Worm (Caenorhabditis elegans) whole organism, L4 larva: ENCODE results near the gene C52G5.3.

ENCODE experiments used
- D1046.2 ChIP-seq: fragments of 200-800 bp; sonication (Bioruptor generic); IDR thresholded peaks from 2 replicates; pipeline ENCODE4 v1.3.6; 2022; ENCODE audit warnings: missing genetic modification characterization, missing compliant biosample characterization
- F37D6.2 ChIP-seq: sonication (generic microtip); optimal IDR thresholded peaks from 2 replicates; lab custom pipeline; 2016; ENCODE audit warnings: mild to moderate bottlenecking, missing genetic modification characterization, missing compliant biosample characterization
- F49E8.2 ChIP-seq: sonication (generic microtip); optimal IDR thresholded peaks from 2 replicates; lab custom pipeline; 2016; ENCODE audit warnings: missing compliant biosample characterization, mild to moderate bottlenecking, missing genetic modification characterization, borderline replicate concordance
- T20F7.1 ChIP-seq: fragments of 200-800 bp; sonication (Bioruptor generic); optimal IDR thresholded peaks from 2 replicates; lab custom pipeline; 2018; ENCODE audit warnings: mild to moderate bottlenecking, missing genetic modification characterization, missing compliant biosample characterization
- Y48G9A.11 ChIP-seq: fragments of 200-800 bp; sonication (Bioruptor generic); IDR thresholded peaks from 2 replicates; pipeline ENCODE4 v1.3.6; 2022; ENCODE audit warnings: missing genetic modification reagents, missing genetic modification characterization, missing compliant biosample characterization
- Y75B8A.6 ChIP-seq: fragments of 200-800 bp; sonication (Bioruptor generic); IDR thresholded peaks from 2 replicates; pipeline ENCODE4 v1.3.6; 2022; ENCODE audit warnings: missing genetic modification reagents, missing genetic modification characterization, missing compliant biosample characterization
- ZK337.2 ChIP-seq: fragments of 200-800 bp; sonication (Bioruptor generic); IDR thresholded peaks from 2 replicates; pipeline ENCODE4 v1.3.6; 2022; ENCODE audit warnings: missing genetic modification reagents, missing genetic modification characterization, missing compliant biosample characterization
- ZK546.5 ChIP-seq, 2 experiments: sonication (generic microtip); optimal IDR thresholded peaks; 2 replicates each; lab custom pipeline; 2017; ENCODE audit warnings: missing biosample characterization in 2 of 2, missing genetic modification characterization in 2 of 2
- aha-1 ChIP-seq: fragments of 150-350 bp; peaks from one replicate; lab custom pipeline; 2014; ENCODE audit warnings: missing biosample characterization, missing genetic modification characterization
- ama-1 ChIP-seq: fragments of 150-350 bp; optimal IDR thresholded peaks from 2 replicates; lab custom pipeline; 2014; ENCODE audit warnings: inconsistent platforms, mixed read lengths
- arid-1 ChIP-seq: fragments of 200-800 bp; sonication (Bioruptor generic); conservative IDR thresholded peaks from 2 replicates; pipeline ENCODE4 v1.3.6; 2022; ENCODE audit warnings: missing genetic modification reagents, missing genetic modification characterization, missing compliant biosample characterization
- ceh-44 ChIP-seq: fragments of 200-800 bp; sonication (Bioruptor generic); IDR thresholded peaks from 2 replicates; pipeline ENCODE4 v1.3.6; 2022; ENCODE audit warnings: missing genetic modification reagents, missing genetic modification characterization, missing compliant biosample characterization
- daf-19 ChIP-seq: fragments of 200-800 bp; sonication (Bioruptor generic); conservative IDR thresholded peaks from 2 replicates; pipeline ENCODE4 v1.3.6; 2022; ENCODE audit warnings: missing genetic modification characterization, missing compliant biosample characterization
- dmd-9 ChIP-seq: fragments of 200-800 bp; sonication (Bioruptor generic); IDR thresholded peaks from 2 replicates; pipeline ENCODE4 v1.3.6; 2022; ENCODE audit warnings: missing genetic modification reagents, missing genetic modification characterization, missing compliant biosample characterization
- duxl-1 ChIP-seq: sonication (generic microtip); optimal IDR thresholded peaks from 2 replicates; lab custom pipeline; 2016; ENCODE audit warnings: mild to moderate bottlenecking, missing genetic modification characterization, moderate library complexity, missing compliant biosample characterization; ENCODE audit not compliant: poor library complexity
- dve-1 ChIP-seq: sonication (generic microtip); optimal IDR thresholded peaks from 2 replicates; lab custom pipeline; 2017; ENCODE audit warnings: antibody characterized with exemption, mild to moderate bottlenecking, missing genetic modification characterization, missing compliant biosample characterization; ENCODE audit not compliant: insufficient read depth
- egl-27 ChIP-seq: sonication (generic microtip); optimal IDR thresholded peaks from 3 replicates; lab custom pipeline; 2017; ENCODE audit warnings: missing biosample characterization, missing genetic modification reagents, missing genetic modification characterization
- gei-8 ChIP-seq: fragments of 200-800 bp; sonication (Bioruptor generic); optimal IDR thresholded peaks from 2 replicates; lab custom pipeline; 2018; ENCODE audit warnings: mild to moderate bottlenecking, missing genetic modification characterization, missing compliant biosample characterization
- hlh-11 ChIP-seq: fragments of 200-800 bp; sonication (Bioruptor generic); optimal IDR thresholded peaks from 2 replicates; lab custom pipeline; 2018; ENCODE audit warnings: mild to moderate bottlenecking, missing genetic modification characterization, missing compliant biosample characterization
- hlh-30 ChIP-seq: sonication (generic microtip); optimal IDR thresholded peaks from 2 replicates; lab custom pipeline; 2017; ENCODE audit warnings: antibody characterized with exemption, mild to moderate bottlenecking, missing genetic modification characterization, missing compliant biosample characterization; ENCODE audit not compliant: insufficient read depth
- lin-1 ChIP-seq: fragments of 200-800 bp; sonication (Bioruptor generic); IDR thresholded peaks from 2 replicates; pipeline ENCODE4 v1.3.6; 2022; ENCODE audit warnings: missing genetic modification reagents, missing genetic modification characterization, missing compliant biosample characterization
- lin-38 ChIP-seq: fragments of 200-800 bp; sonication (Bioruptor generic); IDR thresholded peaks from 2 replicates; pipeline ENCODE4 v1.3.6; 2022; ENCODE audit warnings: missing genetic modification reagents, missing genetic modification characterization, missing compliant biosample characterization
- lsy-2 ChIP-seq, 2 experiments: fragments of 150-350 bp in 1 of 2; sonication (generic microtip) in 1 of 2; optimal IDR thresholded peaks; 2 replicates each; lab custom pipeline; 2014 to 2017; ENCODE audit warnings: missing biosample characterization in 2 of 2, missing genetic modification characterization in 2 of 2
- madf-5 ChIP-seq, 2 experiments: fragments of 200-800 bp; sonication (Bioruptor generic); IDR thresholded peaks; 2 replicates each; pipeline ENCODE4 v1.3.6; 2022; ENCODE audit warnings: missing compliant biosample characterization in 2 of 2, missing genetic modification characterization in 2 of 2
- madf-9 ChIP-seq: fragments of 200-800 bp; sonication (Bioruptor generic); conservative IDR thresholded peaks from 2 replicates; pipeline ENCODE4 v1.3.6; 2022; ENCODE audit warnings: missing genetic modification reagents, missing genetic modification characterization, missing compliant biosample characterization
- mdl-1 ChIP-seq, 2 experiments: fragments of 150-350 bp in 1 of 2; sonication (generic microtip) in 1 of 2; optimal IDR thresholded peaks; 2 replicates each; lab custom pipeline; 2014 to 2017; ENCODE audit warnings: missing biosample characterization in 2 of 2, missing genetic modification characterization in 2 of 2
- mdt-29 ChIP-seq: fragments of 200-800 bp; sonication (Bioruptor generic); IDR thresholded peaks from 2 replicates; pipeline ENCODE4 v1.3.6; 2022; ENCODE audit warnings: missing genetic modification reagents, missing genetic modification characterization, missing compliant biosample characterization
- mes-2 ChIP-seq: sonication (generic microtip); optimal IDR thresholded peaks from 2 replicates; lab custom pipeline; 2016; ENCODE audit warnings: missing genotype, mild to moderate bottlenecking, missing genetic modification characterization, missing compliant biosample characterization; ENCODE audit not compliant: poor library complexity, severe bottlenecking
- nhr-11 ChIP-seq: fragments of 150-350 bp; optimal IDR thresholded peaks from 2 replicates; lab custom pipeline; 2014; ENCODE audit warnings: missing biosample characterization, missing genetic modification characterization
- nhr-111 ChIP-seq: fragments of 200-800 bp; sonication (Bioruptor generic); optimal IDR thresholded peaks from 2 replicates; lab custom pipeline; 2018; ENCODE audit warnings: mild to moderate bottlenecking, missing genetic modification characterization, missing compliant biosample characterization
- nhr-237 ChIP-seq: sonication (generic microtip); optimal IDR thresholded peaks from 2 replicates; lab custom pipeline; 2017; ENCODE audit warnings: missing biosample characterization, missing genetic modification characterization
- nhr-25 ChIP-seq: sonication (generic microtip); optimal IDR thresholded peaks from 2 replicates; lab custom pipeline; 2017; ENCODE audit warnings: missing genetic modification characterization, mild to moderate bottlenecking, missing compliant biosample characterization, antibody characterized with exemption, moderate library complexity, borderline replicate concordance; ENCODE audit not compliant: insufficient read depth
- nhr-28 ChIP-seq: fragments of 150-350 bp; optimal IDR thresholded peaks from 2 replicates; lab custom pipeline; 2014; ENCODE audit warnings: missing biosample characterization, missing genetic modification characterization
- nhr-42 ChIP-seq: fragments of 200-800 bp; sonication (Bioruptor generic); IDR thresholded peaks from 2 replicates; pipeline ENCODE4 v1.3.6; 2022; ENCODE audit warnings: missing genetic modification characterization, missing compliant biosample characterization
- nhr-76 ChIP-seq: fragments of 150-350 bp; optimal IDR thresholded peaks from 2 replicates; lab custom pipeline; 2014; ENCODE audit warnings: missing biosample characterization, missing genetic modification characterization
- php-3 ChIP-seq: fragments of 200-800 bp; sonication (Bioruptor generic); IDR thresholded peaks from 2 replicates; pipeline ENCODE4 v1.3.6; 2022; ENCODE audit warnings: missing genetic modification reagents, missing genetic modification characterization, missing compliant biosample characterization
- pqm-1 ChIP-seq: sonication (generic microtip); optimal IDR thresholded peaks from 2 replicates; lab custom pipeline; 2017; ENCODE audit warnings: missing biosample characterization, missing genetic modification characterization
- snpc-1.2 ChIP-seq: fragments of 200-800 bp; sonication (Bioruptor generic); IDR thresholded peaks from 2 replicates; pipeline ENCODE4 v1.3.6; 2022; ENCODE audit warnings: missing genetic modification reagents, missing genetic modification characterization, missing compliant biosample characterization
- spr-1 ChIP-seq: sonication (generic microtip); optimal IDR thresholded peaks from 2 replicates; lab custom pipeline; 2016; ENCODE audit warnings: mild to moderate bottlenecking, missing genetic modification characterization, missing compliant biosample characterization
- tag-97 ChIP-seq: fragments of 200-800 bp; sonication (Bioruptor generic); IDR thresholded peaks from 2 replicates; pipeline ENCODE4 v1.3.6; 2022; ENCODE audit warnings: missing genetic modification characterization, missing compliant biosample characterization
- tra-1 ChIP-seq: fragments of 200-800 bp; sonication (Bioruptor generic); IDR thresholded peaks from 2 replicates; pipeline ENCODE4 v1.3.6; 2022; ENCODE audit warnings: missing genetic modification reagents, missing genetic modification characterization, missing compliant biosample characterization
- unc-62 ChIP-seq, 3 experiments: fragments of 150-350 bp in 1 of 3; sonication (generic microtip); optimal IDR thresholded peaks in 2 of 3; peaks in 1 of 3; 1 replicate in 1 of 3; 2 replicates in 2 of 3; lab custom pipeline; 2014 to 2017; ENCODE audit warnings: missing biosample characterization in 3 of 3, missing genetic modification characterization in 3 of 3, missing genetic modification reagents in 3 of 3, missing genotype in 1 of 3
- zfp-3 ChIP-seq: fragments of 200-800 bp; sonication (Bioruptor generic); conservative IDR thresholded peaks from 2 replicates; pipeline ENCODE4 v1.3.6; 2022; ENCODE audit warnings: missing genetic modification reagents, missing genetic modification characterization, missing compliant biosample characterization
- ztf-7 ChIP-seq: fragments of 150-350 bp; optimal IDR thresholded peaks from 2 replicates; lab custom pipeline; 2014; ENCODE audit warnings: missing biosample characterization, missing genetic modification characterization

The C52G5.3 gene

DNA sequence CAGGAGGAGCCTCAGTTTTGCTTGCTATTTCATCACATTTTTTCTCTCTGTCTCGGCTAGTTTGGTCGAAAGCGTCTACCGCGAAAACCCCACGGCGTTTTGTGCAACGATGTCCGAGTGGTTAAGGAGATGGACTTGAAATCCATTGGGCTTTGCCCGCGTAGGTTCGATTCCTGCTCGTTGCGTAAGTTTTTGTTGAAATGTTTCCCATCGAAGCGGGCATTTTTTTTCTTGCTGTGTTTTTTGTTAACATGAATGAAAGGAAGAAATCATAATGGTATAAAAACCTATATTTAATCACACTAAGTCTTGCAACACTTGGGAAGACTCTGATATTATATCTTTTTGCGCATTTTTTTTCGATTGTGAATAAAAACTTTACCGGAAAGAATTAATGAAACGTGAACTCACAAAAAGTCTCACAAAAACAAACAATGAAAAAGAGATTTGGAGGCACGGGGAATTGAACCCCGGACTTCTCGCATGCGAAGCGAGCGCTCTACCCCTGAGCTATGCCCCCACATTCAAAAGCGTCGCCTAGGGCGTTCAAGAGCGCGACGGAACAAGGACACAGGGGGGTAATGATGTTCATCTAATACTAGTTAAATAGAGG, 44.0 kb upstream of the C52G5.3 start (continued):
- TF ChIP-seq ZK337.2 (GFP tag; lab: Robert Waterston, UW) (peak; percentile 57; the same call in 1 of the 2 replicates), tag-97 (GFP tag; lab: Robert Waterston, UW) (no peak), nhr-76 (tag; lab: Kevin White, UChicago) (no peak), Y48G9A.11 (GFP tag; lab: Robert Waterston, UW) (peak; percentile 16; the same call in 1 of the 2 replicates), lin-38 (peak; percentile 63), ZK546.5 (tag; optimal IDR thresholded peaks at IDR 0.05; lab: Kevin White, UChicago) (no peak), gei-8 (peak; percentile 33), nhr-237 (tag; lab: Kevin White, UChicago) (no peak)

DNA sequence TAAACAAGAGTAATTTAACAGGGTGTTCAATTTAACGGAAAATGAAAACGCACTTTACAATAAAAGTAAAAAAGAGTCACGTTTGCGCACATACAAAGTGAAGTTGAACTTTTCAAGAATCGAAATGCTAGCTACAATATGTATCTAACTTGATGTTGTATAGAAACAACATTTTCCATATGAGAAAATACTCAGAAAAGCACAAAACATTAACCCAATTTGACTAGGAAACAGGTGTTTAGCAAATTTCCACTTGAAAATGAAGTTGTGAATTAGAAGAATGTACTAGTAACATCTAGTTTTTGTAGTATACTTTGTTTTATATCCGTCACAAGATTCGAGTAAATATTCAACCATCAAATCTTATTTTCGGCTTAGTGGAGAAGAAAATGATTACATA, 38.9 kb upstream of the C52G5.3 start, which contains the start of gene gpc-1:
TSS of gene gpc-1 (minus strand) at position 117 of the 400 bp plus-strand sequence.
- no peak for TF ChIP-seq gei-8
- TF ChIP-seq nhr-11 (tag; lab: Kevin White, UChicago), result peak; percentile 41

DNA sequence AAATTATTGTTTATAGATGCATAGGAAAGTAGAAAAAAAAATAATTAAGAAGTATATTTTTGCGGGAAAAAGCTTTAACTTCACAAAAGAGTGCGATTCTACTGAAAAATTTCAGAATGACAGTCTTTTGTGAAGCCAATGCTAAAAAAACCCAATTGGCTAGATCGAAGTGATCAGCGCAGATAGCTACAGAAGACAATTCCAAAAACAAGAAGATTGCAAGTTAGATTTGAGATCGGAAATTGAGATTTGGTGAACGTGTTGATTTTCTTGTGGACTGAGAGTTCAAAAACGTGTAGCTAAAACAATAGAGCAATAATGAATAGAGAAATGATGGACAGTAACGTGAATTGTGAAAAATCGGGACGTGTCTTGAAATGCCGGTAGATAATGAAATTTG, 35.2 kb upstream of the C52G5.3 start:
- TF ChIP-seq snpc-1.2 (GFP tag; lab: Robert Waterston, UW) (no peak), F49E8.2 (no peak), nhr-42 (no peak), madf-5 (GFP tag; IDR thresholded peaks at IDR 0.05; lab: Robert Waterston, UW) (0 out of 4 replicates have a peak, but pooled peaks of 1 of the 2 experiments have one; percentile 30), egl-27 (tag; lab: Kevin White, UChicago) (no peak), lsy-2 (tag; optimal IDR thresholded peaks at IDR 0.05; lab: Kevin White, UChicago) (no peak)

DNA sequence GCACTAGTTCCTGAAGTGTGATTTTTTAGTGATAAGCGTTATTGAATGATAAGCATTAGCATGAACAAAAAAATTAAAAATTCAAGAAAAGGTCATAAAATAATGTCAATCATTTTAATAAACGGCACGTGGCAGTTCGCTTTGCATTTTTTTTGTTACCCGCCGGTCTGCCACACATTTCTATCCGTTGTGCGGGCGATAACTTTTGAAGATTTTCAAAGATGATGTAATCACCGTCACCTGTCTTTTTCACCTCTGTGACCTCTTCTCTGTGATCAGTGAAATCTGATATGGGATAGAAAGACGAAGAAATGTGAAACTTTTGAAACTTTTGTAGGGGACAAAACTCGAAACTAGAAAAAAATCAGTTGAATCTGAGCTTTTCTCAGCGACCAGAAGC, 32.0 kb upstream of the C52G5.3 start:
- TF ChIP-seq hlh-11 (tag; lab: Kevin White, UChicago) (peak; percentile 69), ztf-7 (peak; percentile 45), ama-1 (lab: Kevin White, UChicago) (no peak), tra-1 (GFP tag; lab: Robert Waterston, UW) (peak; percentile 50; the same call in 1 of the 2 replicates), spr-1 (tag; lab: Kevin White, UChicago) (no peak), php-3 (GFP tag; lab: Robert Waterston, UW) (no peak), T20F7.1 (GFP tag; lab: Kevin White, UChicago) (no peak), aha-1 (tag; lab: Kevin White, UChicago) (no peak), zfp-3 (GFP tag; lab: Robert Waterston, UW) (no peak), mdt-29 (GFP tag; lab: Robert Waterston, UW) (no peak), unc-62 (GFP tag; optimal IDR thresholded peaks at IDR 0.05 in 1 of 2; lab: Kevin White, UChicago) (no peak), unc-62 (tag; optimal IDR thresholded peaks at IDR 0.05; lab: Kevin White, UChicago) (no peak), tag-97 (GFP tag; lab: Robert Waterston, UW) (no peak), nhr-25 (no peak), pqm-1 (tag; lab: Kevin White, UChicago) (peak; percentile 48), arid-1 (GFP tag; lab: Robert Waterston, UW) (no peak), hlh-30 (tag; lab: Kevin White, UChicago) (peak; percentile 67), madf-9 (GFP tag; lab: Robert Waterston, UW) (no peak), nhr-28 (peak; percentile 9), ceh-44 (GFP tag; lab: Robert Waterston, UW) (no peak), Y75B8A.6 (GFP tag; lab: Robert Waterston, UW) (no peak), daf-19 (GFP tag; lab: Robert Waterston, UW) (no peak), dmd-9 (GFP tag; lab: Robert Waterston, UW) (no peak), lin-1 (GFP tag; lab: Robert Waterston, UW) (no peak), D1046.2 (GFP tag; lab: Robert Waterston, UW) (no peak), nhr-111 (no peak), duxl-1 (no peak), mdl-1 (tag; optimal IDR thresholded peaks at IDR 0.05; lab: Kevin White, UChicago) (peak; percentile 59 to 73), F37D6.2 (tag; lab: Kevin White, UChicago) (no peak), dve-1 (tag; lab: Kevin White, UChicago) (peak; percentile 33), nhr-11 (tag; lab: Kevin White, UChicago) (peak; percentile 46), mes-2 (tag; lab: Kevin White, UChicago) (no peak)
